Fruit fly (Drosophila melanogaster) whole organism, prepupa: ENCODE data around the gene Snx27.

Experiments used
- Eip75B ChIP-seq: fragments of 200-800 bp; sonication (Bioruptor generic); optimal IDR thresholded peaks from 3 replicates; lab custom pipeline; 2016; ENCODE audit warnings: missing biosample characterization, missing genetic modification characterization
- acj6 ChIP-seq: fragments of 200-800 bp; sonication (Bioruptor generic); optimal IDR thresholded peaks from 3 replicates; lab custom pipeline; 2016; ENCODE audit warnings: missing biosample characterization, missing genetic modification characterization
- vri ChIP-seq: fragments of 200-800 bp; sonication (Bioruptor generic); optimal IDR thresholded peaks from 3 replicates; lab custom pipeline; 2016; ENCODE audit warnings: missing biosample characterization, mild to moderate bottlenecking, missing genetic modification characterization

dm6 chrX:5732440-5732839 lies 5.4 kb downstream of the Snx27 start, which contains the start of gene CG15773:
- no peak for TF ChIP-seq Eip75B
- TF ChIP-seq acj6, result no peak
- no peak for TF ChIP-seq vri (GFP tag; lab: Kevin White, UChicago)
